Worm (Caenorhabditis elegans) whole organism, late embryonic: ENCODE measurements around the gene D1005.10.
A peak's percentile ranks its signal among the peaks of the same experiment; 100 is the strongest.

ENCODE experiments used
- Y22D7AL.16 ChIP-seq: sonication (generic microtip); optimal IDR thresholded peaks from 2 replicates; lab custom pipeline; 2016; ENCODE audit warnings: missing genetic modification characterization, missing compliant biosample characterization
- ceh-19 ChIP-seq: fragments of 200-800 bp; sonication (Bioruptor generic); optimal IDR thresholded peaks from 2 replicates; lab custom pipeline; 2018; ENCODE audit warnings: mild to moderate bottlenecking, missing genetic modification characterization, missing compliant biosample characterization
- dmd-4 ChIP-seq: sonication (generic microtip); optimal IDR thresholded peaks from 2 replicates; lab custom pipeline; 2016; ENCODE audit warnings: borderline replicate concordance, missing genetic modification characterization, missing compliant biosample characterization
- elt-2 ChIP-seq: sonication (generic microtip); optimal IDR thresholded peaks from 2 replicates; lab custom pipeline; 2016; ENCODE audit warnings: missing genetic modification reagents, missing genetic modification characterization, missing compliant biosample characterization
- fkh-6 ChIP-seq: sonication (generic microtip); optimal IDR thresholded peaks from 2 replicates; lab custom pipeline; 2016; ENCODE audit warnings: missing genetic modification characterization, missing compliant biosample characterization
- pat-9 ChIP-seq: fragments of 200-800 bp; sonication (Bioruptor generic); optimal IDR thresholded peaks from 2 replicates; lab custom pipeline; 2018; ENCODE audit warnings: mild to moderate bottlenecking, missing genetic modification characterization, moderate library complexity, missing compliant biosample characterization
- pax-1 ChIP-seq: fragments of 150-350 bp; optimal IDR thresholded peaks from 2 replicates; lab custom pipeline; 2014; ENCODE audit warnings: missing biosample characterization, missing genetic modification characterization
- tbx-7 ChIP-seq: sonication (generic microtip); optimal IDR thresholded peaks from 2 replicates; lab custom pipeline; 2016; ENCODE audit warnings: missing genotype, missing genetic modification characterization, missing compliant biosample characterization
- unc-86 ChIP-seq: sonication (generic microtip); optimal IDR thresholded peaks from 2 replicates; lab custom pipeline; 2016; ENCODE audit warnings: missing genetic modification characterization, missing compliant biosample characterization

DNA sequence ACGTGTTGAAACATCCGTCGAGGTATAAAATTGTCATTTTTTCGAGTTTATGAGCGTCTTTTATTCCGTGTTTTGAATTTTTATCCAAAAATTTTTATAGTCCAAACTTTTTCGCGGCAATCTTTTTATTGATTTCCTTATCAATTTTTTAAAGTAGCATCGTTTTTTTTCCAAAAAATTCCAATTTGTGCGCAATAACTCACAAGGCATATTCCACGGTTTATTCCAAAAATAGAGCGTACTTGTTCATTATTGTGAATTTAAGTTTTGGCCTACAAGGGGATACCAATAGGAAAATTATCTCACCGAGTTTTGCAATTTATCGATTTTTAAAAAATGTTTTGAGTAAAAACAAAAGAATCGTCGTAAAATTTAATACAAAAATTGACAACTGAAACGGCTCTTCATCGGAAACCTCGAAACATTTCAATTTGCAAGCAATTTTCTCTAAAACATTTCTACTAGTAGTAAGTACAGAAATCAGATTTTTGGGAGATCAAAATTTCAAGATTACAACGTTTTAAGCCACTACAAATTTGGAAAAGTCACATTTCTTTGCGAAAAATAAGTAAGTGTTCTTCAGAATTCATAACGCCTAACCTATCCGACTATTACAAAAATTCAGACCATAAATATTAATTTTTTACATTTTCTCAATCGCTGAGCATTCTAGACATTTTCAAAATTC, 42.3 kb downstream of the D1005.10 start:
- TF ChIP-seq pat-9 (no peak), fkh-6 (tag; lab: Kevin White, UChicago) (no peak), unc-86 (tag; lab: Kevin White, UChicago) (no peak), pax-1 (tag; lab: Kevin White, UChicago) (no peak), Y22D7AL.16 (peak; percentile 3), dmd-4 (tag; lab: Kevin White, UChicago) (no peak), ceh-19 (GFP tag; lab: Kevin White, UChicago) (no peak), elt-2 (tag; lab: Kevin White, UChicago) (no peak), tbx-7 (tag; lab: Kevin White, UChicago) (no peak)
